Fruit fly (Drosophila melanogaster) S2 (cell line): ENCODE measurements around the gene CG9338.
A peak's percentile ranks its signal among the peaks of the same experiment; 100 is the strongest.

ENCODE experiments used
- CG8478 ChIP-seq: fragments of >200 bp; optimal IDR thresholded peaks from 2 replicates; lab custom pipeline; 2018
- CTCF ChIP-seq, 2 experiments: fragments of >200 bp; optimal IDR thresholded peaks; 2 replicates each; lab custom pipeline; 2018

DNA sequence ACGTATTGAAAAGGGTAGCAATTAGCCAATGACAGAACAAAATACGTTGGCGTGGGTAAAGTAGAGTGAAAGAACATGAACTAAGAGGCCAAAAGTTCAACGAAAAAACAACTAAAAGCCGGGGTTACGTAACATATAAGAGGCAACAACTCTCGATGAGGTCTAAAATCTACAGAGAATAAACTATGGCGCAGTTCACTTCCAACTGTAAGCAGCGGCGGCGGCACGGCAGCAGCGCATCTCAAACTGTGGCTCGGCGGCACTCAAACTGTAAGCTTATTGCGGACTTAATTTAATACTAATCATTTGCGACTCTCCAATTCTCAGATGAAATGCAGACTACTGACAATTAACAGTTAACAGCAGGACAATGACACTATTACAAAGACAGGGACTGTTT, 9.5 kb downstream of the CG9338 start:
- TF ChIP-seq CG8478 (lab: Kevin White, UChicago) (no peak), CTCF (optimal IDR thresholded peaks at IDR 0.05; lab: Kevin White, UChicago) (peak in 1 of 2 experiments; percentile 26)
